Fruit fly (Drosophila melanogaster): ENCODE data around the gene Mst27D.

The Mst27D gene

DNA sequence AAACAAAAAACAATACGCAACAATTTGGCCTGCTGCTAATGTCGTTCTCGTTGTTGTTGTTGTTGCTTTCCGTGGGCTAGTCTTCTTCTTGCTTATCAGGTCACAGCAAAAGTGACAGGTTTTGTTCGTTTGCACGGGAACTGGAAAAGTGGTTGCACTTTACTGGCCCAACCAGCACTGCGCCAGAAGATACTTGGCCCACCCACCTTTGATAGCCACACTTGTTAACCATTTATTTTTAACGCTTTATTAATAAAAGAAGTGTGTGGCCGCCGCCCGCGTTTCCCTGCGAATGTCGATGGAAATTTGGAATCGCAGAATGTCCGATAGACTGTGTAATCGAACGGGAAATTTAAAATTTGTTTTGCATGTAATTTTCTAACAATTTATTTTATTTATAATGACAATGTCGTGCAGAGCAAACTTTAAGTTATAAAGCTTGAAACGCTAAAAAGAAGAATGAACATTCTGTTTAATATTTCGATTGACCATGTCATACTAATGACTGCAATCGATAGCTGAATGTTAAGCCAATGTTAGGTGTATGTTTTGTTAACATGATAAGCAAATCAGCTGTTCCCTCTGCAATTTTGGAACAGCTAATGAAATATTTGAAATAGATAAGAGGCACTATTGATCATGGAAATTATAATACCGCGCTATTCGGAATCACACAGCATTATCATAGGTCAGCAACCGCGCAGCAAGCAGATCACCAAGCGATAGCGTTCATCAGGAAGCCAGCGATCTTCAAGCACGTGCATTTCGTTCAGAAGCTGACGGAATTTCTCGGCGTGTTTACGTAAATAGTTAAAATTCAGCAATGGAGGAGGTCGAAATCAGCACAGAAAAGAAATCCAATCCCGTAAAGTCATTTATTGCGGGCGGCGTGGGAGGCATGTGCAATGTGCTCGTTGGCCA lies 33.4 kb downstream of the Mst27D start, which contains the start of the genes CG31908 and MME1 (continued):
- TF ChIP-seq CG15514 (GFP tag; optimal IDR thresholded peaks at IDR 0.05) (peak; percentile 27), CG3281 (GFP tag; optimal IDR thresholded peaks at IDR 0.05) (peak; percentile 15), br (optimal IDR thresholded peaks at IDR 0.05) (no peak), zen (tag; optimal IDR thresholded peaks at IDR 0.05) (peak; percentile 62), CG12155 (GFP tag; optimal IDR thresholded peaks at IDR 0.05) (peak; percentile 21), Rfx (GFP tag; IDR thresholded peaks at IDR 0.05) (peak; percentile 28; the same call in 1 of the 2 replicates), sqz (GFP tag; optimal IDR thresholded peaks at IDR 0.05) (no peak), Opbp (GFP tag; IDR thresholded peaks at IDR 0.05; ENCODE audit: partially characterized antibody) (peak; percentile 43; the same call in 2 of the 3 replicates), bowl (GFP tag; IDR thresholded peaks at IDR 0.05) (no peak), CG9437 (GFP tag; optimal IDR thresholded peaks at IDR 0.05) (peak; percentile 16), CG7786 (GFP tag; optimal IDR thresholded peaks at IDR 0.05) (no peak), CG2712 (tag; optimal IDR thresholded peaks at IDR 0.05) (peak; percentile 29), Pdp1 (GFP tag; optimal IDR thresholded peaks at IDR 0.05) (peak in 1 of 2 experiments; percentile 78), Abd-B (GFP tag; optimal IDR thresholded peaks at IDR 0.05) (no peak), CG8478 (optimal IDR thresholded peaks at IDR 0.05) (no peak), E2f1 (GFP tag; IDR thresholded peaks at IDR 0.05) (no peak), CG14710 (tag; optimal IDR thresholded peaks at IDR 0.05) (peak; percentile 46), repo (GFP tag; optimal IDR thresholded peaks at IDR 0.05) (no peak), crol (GFP tag; IDR thresholded peaks at IDR 0.05) (no peak), GATAe (GFP tag; conservative IDR thresholded peaks at IDR 0.05) (no peak), CG13894 (tag; optimal IDR thresholded peaks at IDR 0.05) (no peak), Hr3 (GFP tag; optimal IDR thresholded peaks at IDR 0.05) (peak; percentile 6), CG11560 (tag; IDR thresholded peaks at IDR 0.05) (no peak), CG10147 (GFP tag; optimal IDR thresholded peaks at IDR 0.05) (no peak), CG8359 (GFP tag; optimal IDR thresholded peaks at IDR 0.05; ENCODE audit: borderline replicate concordance) (no peak), CG10321 (GFP tag; IDR thresholded peaks at IDR 0.05) (no peak), exex (tag; optimal IDR thresholded peaks at IDR 0.05) (peak; percentile 26), cato (GFP tag; optimal IDR thresholded peaks at IDR 0.05; ENCODE audit: borderline replicate concordance) (no peak), twi (tag; optimal IDR thresholded peaks at IDR 0.05) (no peak), BtbVII (GFP tag; optimal IDR thresholded peaks at IDR 0.05) (no peak), Vsx1 (GFP tag; optimal IDR thresholded peaks at IDR 0.05) (peak; percentile 12), HLH54F (GFP tag; optimal IDR thresholded peaks at IDR 0.05) (peak; percentile 36), dimm (GFP tag; IDR thresholded peaks at IDR 0.05) (no peak), CG34422 (GFP tag; IDR thresholded peaks at IDR 0.05) (peak; percentile 69; the same call in 2 of the 3 replicates), dysf (GFP tag; IDR thresholded peaks at IDR 0.05) (no peak), NC2β (GFP tag; optimal IDR thresholded peaks at IDR 0.05) (no peak), stwl (tag; optimal IDR thresholded peaks at IDR 0.05) (peak; percentile 57), CG2116 (GFP tag; optimal IDR thresholded peaks at IDR 0.05) (peak; percentile 91), NFAT (GFP tag; IDR thresholded peaks at IDR 0.05) (no peak), CG4854 (GFP tag; optimal IDR thresholded peaks at IDR 0.05) (peak; percentile 10), CG17385 (GFP tag; optimal IDR thresholded peaks at IDR 0.05) (peak; percentile 99), CG15269 (tag; optimal IDR thresholded peaks at IDR 0.05) (no peak), schlank (tag; optimal IDR thresholded peaks at IDR 0.05) (no peak), CG1602 (GFP tag; optimal IDR thresholded peaks at IDR 0.05) (no peak), nau (GFP tag; optimal IDR thresholded peaks at IDR 0.05) (no peak), sd (tag; optimal IDR thresholded peaks at IDR 0.05) (peak; percentile 38), dmrt99B (tag; optimal IDR thresholded peaks at IDR 0.05) (no peak), CG13775 (GFP tag; optimal IDR thresholded peaks at IDR 0.05) (peak; percentile 41), Scr (GFP tag; IDR thresholded peaks at IDR 0.05; ENCODE audit: partially characterized antibody) (peak; percentile 85)

All from whole organism, embryonic.